Worm (Caenorhabditis elegans): ENCODE measurements around the gene F18C5.5.

DNA sequence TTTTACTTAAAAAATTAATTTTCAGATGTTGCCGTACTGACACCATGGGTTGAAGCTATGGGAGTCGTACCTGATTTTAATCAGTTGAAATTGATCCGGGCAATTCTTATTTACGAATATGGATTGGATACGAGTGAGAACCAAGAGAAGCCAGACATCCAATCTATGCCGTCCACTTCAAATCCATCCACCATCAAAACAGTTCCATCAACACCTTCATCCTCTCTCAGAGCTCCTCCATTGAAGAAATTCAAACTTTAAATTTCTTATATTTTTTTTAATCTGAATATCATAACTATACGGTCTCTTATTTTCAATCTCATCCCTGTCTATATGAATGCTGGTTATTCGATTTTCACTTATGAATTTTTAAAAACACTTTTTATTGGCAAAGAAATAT, 7.6 kb downstream of the F18C5.5 start:
- TF ChIP-seq mdl-1 (tag; optimal IDR thresholded peaks at IDR 0.05) (no peak), nhr-76 (tag; optimal IDR thresholded peaks at IDR 0.05) (no peak), nhr-43 (tag; optimal IDR thresholded peaks at IDR 0.05; ENCODE audit: poor library complexity, severe bottlenecking) (no peak), unc-62 (GFP tag; optimal IDR thresholded peaks at IDR 0.05) (no peak), lin-39 (tag; optimal IDR thresholded peaks at IDR 0.05) (no peak), ceh-16 (tag; optimal IDR thresholded peaks at IDR 0.05) (no peak), R02D3.7 (tag; optimal IDR thresholded peaks at IDR 0.05) (no peak), zag-1 (tag; optimal IDR thresholded peaks at IDR 0.05) (no peak)
